Worm (Caenorhabditis elegans) whole organism, late embryonic: ENCODE measurements around the gene mex-1.
A peak's percentile ranks its signal among the peaks of the same experiment; 100 is the strongest.

Experiments
- F13H6.1 ChIP-seq: sonication (generic microtip); optimal IDR thresholded peaks from 2 replicates; lab custom pipeline; 2016; ENCODE audit warnings: missing genetic modification characterization, missing compliant biosample characterization
- ama-1 ChIP-seq: fragments of 150-350 bp; optimal IDR thresholded peaks from 2 replicates; lab custom pipeline; 2014
- elt-2 ChIP-seq: sonication (generic microtip); optimal IDR thresholded peaks from 2 replicates; lab custom pipeline; 2016; ENCODE audit warnings: missing genetic modification reagents, missing genetic modification characterization, missing compliant biosample characterization
- gmeb-2 ChIP-seq: sonication (generic microtip); optimal IDR thresholded peaks from 2 replicates; lab custom pipeline; 2016; ENCODE audit warnings: missing genetic modification characterization, inconsistent platforms, missing compliant biosample characterization
- hlh-30 ChIP-seq: sonication (generic microtip); optimal IDR thresholded peaks from 2 replicates; lab custom pipeline; 2017; ENCODE audit warnings: antibody characterized with exemption, missing genetic modification characterization, missing compliant biosample characterization; ENCODE audit not compliant: insufficient read depth
- hlh-8 ChIP-seq: sonication (generic microtip); optimal IDR thresholded peaks from 2 replicates; lab custom pipeline; 2016; ENCODE audit warnings: missing genotype, missing genetic modification characterization, missing compliant biosample characterization
- lim-6 ChIP-seq: sonication (generic microtip); optimal IDR thresholded peaks from 2 replicates; lab custom pipeline; 2016; ENCODE audit warnings: missing genetic modification characterization, missing compliant biosample characterization
- mec-3 ChIP-seq: sonication (generic microtip); optimal IDR thresholded peaks from 2 replicates; lab custom pipeline; 2016; ENCODE audit warnings: borderline replicate concordance, missing genetic modification characterization, missing compliant biosample characterization
- nfya-1 ChIP-seq: sonication (generic microtip); optimal IDR thresholded peaks from 2 replicates; lab custom pipeline; 2017; ENCODE audit warnings: missing genetic modification characterization, mild to moderate bottlenecking, missing compliant biosample characterization, antibody characterized with exemption, moderate library complexity
- pros-1 ChIP-seq: fragments of 150-350 bp; optimal IDR thresholded peaks from 2 replicates; lab custom pipeline; 2014; ENCODE audit warnings: missing biosample characterization, missing genetic modification reagents, missing genetic modification characterization
- ttx-3 ChIP-seq: sonication (generic microtip); optimal IDR thresholded peaks from 2 replicates; lab custom pipeline; 2016; ENCODE audit warnings: missing genetic modification reagents, missing genetic modification characterization, missing compliant biosample characterization

The mex-1 gene

DNA sequence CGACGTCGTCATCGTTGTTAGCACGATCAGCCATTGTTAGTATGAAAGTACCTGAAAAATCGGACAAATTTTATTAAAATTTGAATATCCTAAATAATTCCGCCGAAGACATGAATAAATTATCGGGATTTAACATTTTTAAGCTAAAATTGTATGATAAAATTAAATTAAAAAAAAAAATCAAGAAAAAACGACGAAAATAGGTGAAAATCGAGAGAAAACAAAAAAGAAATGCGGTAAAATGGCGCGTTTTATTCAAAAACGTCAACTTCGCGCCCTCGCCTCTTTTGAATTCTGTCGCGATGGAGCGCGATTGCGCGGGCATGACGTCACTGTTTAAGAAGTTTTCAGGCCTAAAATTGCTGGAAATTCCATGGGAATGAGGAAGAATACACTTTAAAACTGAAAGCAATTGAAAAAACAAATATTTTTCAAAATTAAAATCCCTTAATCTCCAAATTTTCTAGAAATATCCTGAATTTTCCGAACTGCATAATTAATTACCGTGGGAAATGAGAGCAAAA is 38.2 kb downstream of the mex-1 start, which contains the start of gene mcm-2:
TSS of gene mcm-2 (minus strand) at position 51 of the 524 bp plus-strand sequence.
- TF ChIP-seq nfya-1 (tag; lab: Kevin White, UChicago) (peak; percentile 17), ttx-3 (tag; lab: Kevin White, UChicago) (no peak), elt-2 (peak; percentile 10)

ce11 chrII:12008772-12009171 is 40.3 kb downstream of the mex-1 start, which contains the start of gene glb-29:
Gene glb-29, plus strand, starts transcription at chrII:12009072.
- TF ChIP-seq ttx-3 (tag; lab: Kevin White, UChicago): no peak
- no peak for TF ChIP-seq F13H6.1
- TF ChIP-seq lim-6 (tag; lab: Kevin White, UChicago): no peak
- TF ChIP-seq ama-1 (lab: Kevin White, UChicago): no peak
- no peak for TF ChIP-seq hlh-8 (tag; lab: Kevin White, UChicago)
- TF ChIP-seq pros-1: no peak
- no peak for TF ChIP-seq gmeb-2 (tag; lab: Kevin White, UChicago)
- TF ChIP-seq hlh-30: no peak
- TF ChIP-seq mec-3 (tag; lab: Kevin White, UChicago): no peak
